Worm (Caenorhabditis elegans) whole organism, late embryonic: ENCODE results near the gene tbc-13.

Source experiments
- C08G9.2 ChIP-seq: sonication (generic microtip); optimal IDR thresholded peaks from 2 replicates; lab custom pipeline; 2016; ENCODE audit warnings: mild to moderate bottlenecking, missing genetic modification characterization, moderate library complexity, missing compliant biosample characterization
- ama-1 ChIP-seq: fragments of 150-350 bp; optimal IDR thresholded peaks from 2 replicates; lab custom pipeline; 2014
- ceh-14 ChIP-seq: sonication (generic microtip); optimal IDR thresholded peaks from 2 replicates; lab custom pipeline; 2016; ENCODE audit warnings: missing genotype, missing genetic modification characterization, missing compliant biosample characterization
- ceh-18 ChIP-seq: sonication (generic microtip); optimal IDR thresholded peaks from 2 replicates; lab custom pipeline; 2016; ENCODE audit warnings: missing genetic modification characterization, missing compliant biosample characterization
- ceh-22 ChIP-seq: sonication (generic microtip); optimal IDR thresholded peaks from 2 replicates; lab custom pipeline; 2017; ENCODE audit warnings: missing biosample characterization, missing genetic modification characterization
- ceh-24 ChIP-seq: sonication (generic microtip); optimal IDR thresholded peaks from 2 replicates; lab custom pipeline; 2016; ENCODE audit warnings: mild to moderate bottlenecking, missing genetic modification characterization, missing compliant biosample characterization
- ceh-30 ChIP-seq: fragments of 150-350 bp; optimal IDR thresholded peaks from 2 replicates; lab custom pipeline; 2014; ENCODE audit warnings: missing biosample characterization, missing genetic modification characterization
- ceh-31 ChIP-seq: sonication (generic microtip); optimal IDR thresholded peaks from 2 replicates; lab custom pipeline; 2016; ENCODE audit warnings: missing genetic modification characterization, missing compliant biosample characterization
- ceh-45 ChIP-seq: fragments of 200-800 bp; sonication (Bioruptor generic); IDR thresholded peaks from 2 replicates; pipeline ENCODE4 v1.3.6; 2022; ENCODE audit warnings: missing genetic modification reagents, missing genetic modification characterization, missing compliant biosample characterization
- ceh-6 ChIP-seq: fragments of 200-800 bp; sonication (Bioruptor generic); optimal IDR thresholded peaks from 2 replicates; lab custom pipeline; 2018; ENCODE audit warnings: mild to moderate bottlenecking, missing genetic modification characterization, missing compliant biosample characterization
- ceh-9 ChIP-seq: sonication (generic microtip); optimal IDR thresholded peaks from 2 replicates; lab custom pipeline; 2016; ENCODE audit warnings: mild to moderate bottlenecking, missing genetic modification characterization, inconsistent platforms, missing compliant biosample characterization
- che-1 ChIP-seq: sonication (generic microtip); optimal IDR thresholded peaks from 2 replicates; lab custom pipeline; 2016; ENCODE audit warnings: mild to moderate bottlenecking, missing genetic modification characterization, missing compliant biosample characterization
- fax-1 ChIP-seq: sonication (generic microtip); optimal IDR thresholded peaks from 2 replicates; lab custom pipeline; 2016; ENCODE audit warnings: missing genotype, missing genetic modification characterization, missing compliant biosample characterization
- fkh-10 ChIP-seq: fragments of 150-350 bp; optimal IDR thresholded peaks from 2 replicates; lab custom pipeline; 2014; ENCODE audit warnings: missing biosample characterization, missing genetic modification reagents, missing genetic modification characterization
- hlh-13 ChIP-seq: fragments of 200-800 bp; sonication (Bioruptor generic); optimal IDR thresholded peaks from 2 replicates; lab custom pipeline; 2018; ENCODE audit warnings: mild to moderate bottlenecking, missing genetic modification characterization, missing compliant biosample characterization
- hlh-30 ChIP-seq: sonication (generic microtip); optimal IDR thresholded peaks from 2 replicates; lab custom pipeline; 2017; ENCODE audit warnings: antibody characterized with exemption, missing genetic modification characterization, missing compliant biosample characterization; ENCODE audit not compliant: insufficient read depth
- hlh-6 ChIP-seq: sonication (generic microtip); optimal IDR thresholded peaks from 2 replicates; lab custom pipeline; 2016; ENCODE audit warnings: missing genotype, missing genetic modification characterization, missing compliant biosample characterization
- hlh-8 ChIP-seq: sonication (generic microtip); optimal IDR thresholded peaks from 2 replicates; lab custom pipeline; 2016; ENCODE audit warnings: missing genotype, missing genetic modification characterization, missing compliant biosample characterization
- lin-11 ChIP-seq: fragments of 200-800 bp; sonication (Bioruptor generic); optimal IDR thresholded peaks from 2 replicates; lab custom pipeline; 2018; ENCODE audit warnings: mild to moderate bottlenecking, missing genetic modification characterization, missing compliant biosample characterization
- npax-4 ChIP-seq: sonication (generic microtip); optimal IDR thresholded peaks from 2 replicates; lab custom pipeline; 2016; ENCODE audit warnings: missing genetic modification characterization, missing compliant biosample characterization
- odd-2 ChIP-seq: sonication (generic microtip); optimal IDR thresholded peaks from 2 replicates; lab custom pipeline; 2017; ENCODE audit warnings: antibody characterized with exemption, mild to moderate bottlenecking, missing genetic modification characterization, missing compliant biosample characterization
- pha-2 ChIP-seq: sonication (generic microtip); optimal IDR thresholded peaks from 2 replicates; lab custom pipeline; 2017; ENCODE audit warnings: mild to moderate bottlenecking, missing genetic modification characterization, missing compliant biosample characterization
- pqm-1 ChIP-seq: sonication (generic microtip); optimal IDR thresholded peaks from 2 replicates; lab custom pipeline; 2016; ENCODE audit warnings: missing genetic modification characterization, missing compliant biosample characterization
- ref-2 ChIP-seq: sonication (generic microtip); optimal IDR thresholded peaks from 2 replicates; lab custom pipeline; 2016; ENCODE audit warnings: missing genetic modification characterization, missing compliant biosample characterization
- sdc-2 ChIP-seq: sonication (generic microtip); optimal IDR thresholded peaks from 2 replicates; lab custom pipeline; 2016; ENCODE audit warnings: missing genotype, missing genetic modification characterization, missing compliant biosample characterization
- tbx-2 ChIP-seq: sonication (generic microtip); optimal IDR thresholded peaks from 2 replicates; lab custom pipeline; 2016; ENCODE audit warnings: missing genetic modification characterization, missing compliant biosample characterization
- ttx-3 ChIP-seq: sonication (generic microtip); optimal IDR thresholded peaks from 2 replicates; lab custom pipeline; 2016; ENCODE audit warnings: missing genetic modification reagents, missing genetic modification characterization, missing compliant biosample characterization
- unc-42 ChIP-seq: sonication (generic microtip); optimal IDR thresholded peaks from 2 replicates; lab custom pipeline; 2016; ENCODE audit warnings: missing genotype, missing genetic modification characterization, missing compliant biosample characterization
- unc-55 ChIP-seq: sonication (generic microtip); optimal IDR thresholded peaks from 2 replicates; lab custom pipeline; 2017; ENCODE audit warnings: missing biosample characterization, missing genetic modification reagents, missing genetic modification characterization
- zip-5 ChIP-seq: sonication (generic microtip); optimal IDR thresholded peaks from 2 replicates; lab custom pipeline; 2016; ENCODE audit warnings: missing genetic modification characterization, missing compliant biosample characterization

The tbc-13 gene

ce11 chrX:12517307-12517706, 32.5 kb downstream of the tbc-13 start:
- TF ChIP-seq zip-5 (tag; lab: Kevin White, UChicago) (no peak), unc-42 (peak; percentile 11)
- TF ChIP-seq, all 69 proteins: peak for 1

- TF ChIP-seq ceh-24 (tag; lab: Kevin White, UChicago) (no peak), fkh-10 (no peak), sdc-2 (tag; lab: Kevin White, UChicago) (peak; percentile 40), hlh-6 (no peak), ama-1 (no peak), ceh-22 (tag; lab: Kevin White, UChicago) (no peak), ref-2 (tag; lab: Kevin White, UChicago) (no peak)
- TF ChIP-seq, all 69 proteins: peak for 1
Observed at ce11 chrX:12517886-12518285, 33.0 kb downstream of the tbc-13 start.

DNA sequence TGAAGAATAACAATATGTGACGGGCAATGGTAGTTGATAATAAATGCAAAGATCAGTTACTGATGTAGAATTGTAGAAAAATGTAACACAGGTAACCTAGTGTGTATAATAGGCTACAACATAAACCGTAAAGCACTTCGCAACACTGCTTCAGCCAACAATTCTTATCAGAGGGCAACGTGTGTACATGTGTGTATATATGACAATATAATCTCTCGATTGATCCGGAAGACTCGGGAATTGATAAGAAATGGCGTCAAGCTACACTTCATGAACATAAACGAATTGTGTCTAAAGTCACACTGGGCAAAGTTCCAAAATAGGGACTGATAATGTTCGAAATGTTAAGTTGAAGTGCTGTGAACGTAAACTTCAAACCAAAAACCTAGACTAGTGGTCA, 33.6 kb downstream of the tbc-13 start:
- TF ChIP-seq hlh-8 (no peak), C08G9.2 (tag; lab: Kevin White, UChicago) (no peak), ttx-3 (no peak), ceh-9 (tag; lab: Kevin White, UChicago) (no peak), odd-2 (no peak), hlh-30 (tag; lab: Kevin White, UChicago) (no peak), ceh-14 (tag; lab: Kevin White, UChicago) (no peak), ceh-45 (GFP tag; lab: Robert Waterston, UW) (no peak), pqm-1 (tag; lab: Kevin White, UChicago) (no peak)

DNA sequence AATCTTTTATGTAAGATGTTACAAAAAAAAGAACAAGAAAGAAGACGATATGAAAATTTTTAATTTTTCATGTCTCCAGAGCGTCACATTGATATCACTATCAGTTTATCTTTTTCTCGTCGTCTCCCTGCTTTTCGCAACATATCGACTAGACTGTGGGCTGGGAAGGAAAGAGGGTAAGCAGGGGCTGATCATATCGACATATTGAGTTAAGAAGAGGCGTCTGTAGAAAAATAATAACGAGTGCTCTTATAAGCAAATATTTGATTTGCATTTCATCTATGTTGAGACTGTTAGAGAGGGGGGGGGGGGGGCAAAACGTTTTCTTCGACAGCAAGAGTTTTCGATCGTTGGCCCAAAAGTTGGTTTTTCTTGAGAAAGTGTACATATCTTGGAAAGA, 34.1 kb downstream of the tbc-13 start:
- TF ChIP-seq sdc-2 (tag; lab: Kevin White, UChicago) (no peak), hlh-8 (no peak), ceh-30 (no peak)

ce11 chrX:12523071-12523483, 38.2 kb downstream of the tbc-13 start:
- TF ChIP-seq tbx-2 (tag; lab: Kevin White, UChicago) (no peak), pha-2 (no peak), hlh-6 (no peak), lin-11 (no peak), unc-55 (no peak), npax-4 (tag; lab: Kevin White, UChicago) (no peak), ceh-45 (GFP tag; lab: Robert Waterston, UW) (no peak), ceh-9 (tag; lab: Kevin White, UChicago) (no peak), ceh-18 (tag; lab: Kevin White, UChicago) (peak; percentile 9)

DNA sequence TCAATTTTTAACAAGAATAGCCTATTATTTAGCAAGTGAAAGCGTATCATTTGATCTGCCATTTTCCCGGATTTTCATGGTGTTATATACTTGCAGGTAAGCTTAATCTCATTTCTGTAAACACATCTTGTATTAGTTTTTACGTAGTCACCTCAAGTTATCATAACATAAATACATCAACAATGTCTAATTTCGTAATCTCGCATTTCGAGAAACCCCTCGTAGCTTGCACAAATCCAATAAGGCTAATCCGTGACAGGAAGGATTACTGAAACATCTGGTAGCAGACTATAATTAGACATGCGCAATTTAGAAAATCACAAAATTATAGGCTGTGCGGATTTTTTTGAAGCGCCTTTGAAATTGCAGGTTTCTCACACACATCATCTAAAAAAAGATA, 39.7 kb downstream of the tbc-13 start:
- TF ChIP-seq unc-42 (peak; percentile 17), lin-11 (no peak)

DNA sequence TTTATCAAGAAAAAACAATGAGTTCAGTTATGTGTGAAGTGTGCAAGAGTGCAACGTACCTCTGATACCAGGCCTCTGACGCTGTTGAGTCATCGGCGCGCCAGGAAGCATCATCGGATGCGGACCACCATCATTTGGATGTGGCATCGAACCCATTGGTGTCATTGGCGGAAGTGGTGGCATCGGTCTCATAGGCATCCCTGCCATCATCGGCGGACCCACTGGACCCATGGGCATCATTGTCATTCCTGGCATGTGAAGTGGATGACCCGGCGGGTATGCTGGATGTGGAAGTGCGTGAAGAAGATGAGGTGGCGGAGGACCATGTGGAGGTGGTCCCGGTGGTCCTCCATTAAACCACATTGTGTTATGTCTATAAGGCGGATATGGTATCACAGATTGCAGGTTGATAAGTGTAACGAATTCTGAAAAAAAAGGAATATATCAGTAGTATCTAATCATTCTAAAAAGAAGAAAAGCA, 40.5 kb downstream of the tbc-13 start, which contains the start of gene scd-1:
Gene scd-1, minus strand, starts transcription at position 431 of the 481 bp plus-strand sequence.
- TF ChIP-seq ceh-31 (tag; lab: Kevin White, UChicago) (no peak), hlh-30 (tag; lab: Kevin White, UChicago) (no peak), fax-1 (tag; lab: Kevin White, UChicago) (no peak), zip-5 (tag; lab: Kevin White, UChicago) (no peak), ceh-6 (GFP tag; lab: Kevin White, UChicago) (no peak), hlh-13 (GFP tag; lab: Kevin White, UChicago) (no peak), che-1 (tag; lab: Kevin White, UChicago) (no peak), ref-2 (tag; lab: Kevin White, UChicago) (no peak), odd-2 (no peak), pqm-1 (tag; lab: Kevin White, UChicago) (no peak), ceh-24 (tag; lab: Kevin White, UChicago) (no peak)
